Worm (Caenorhabditis elegans): ENCODE data around the gene K02E2.8.

The K02E2.8 gene

DNA sequence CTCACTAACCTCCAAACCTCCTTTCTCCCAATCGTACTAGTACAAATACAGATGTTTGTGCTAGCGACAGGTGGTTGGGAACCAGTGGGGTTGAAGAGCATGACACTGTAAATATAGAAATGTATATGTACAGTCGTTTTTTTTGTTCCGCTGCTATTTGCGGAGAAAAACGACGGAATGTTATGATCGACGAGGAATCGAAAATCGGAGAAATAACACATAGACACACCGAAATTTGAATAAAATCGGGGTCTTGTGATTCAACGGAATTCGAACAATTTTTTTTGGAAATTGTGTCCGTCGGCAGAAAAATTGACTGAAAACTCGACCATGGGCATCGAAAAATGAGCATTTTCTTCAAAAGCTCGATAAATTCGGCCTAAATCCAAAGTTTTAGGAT lies 44.9 kb upstream of the K02E2.8 start, which contains the start of gene F53H2.3:
Gene F53H2.3 (minus strand): TSS at position 101 of the 400 bp plus-strand sequence.
- TF ChIP-seq lin-39 (tag; optimal IDR thresholded peaks at IDR 0.05) (no peak), unc-62 (GFP tag; optimal IDR thresholded peaks at IDR 0.05) (no peak), daf-12 (tag; optimal IDR thresholded peaks at IDR 0.05) (no peak), pha-4 (tag; optimal IDR thresholded peaks at IDR 0.05) (peak; percentile 35), fkh-2 (tag; optimal IDR thresholded peaks at IDR 0.05) (no peak), nhr-43 (tag; optimal IDR thresholded peaks at IDR 0.05; ENCODE audit: poor library complexity, severe bottlenecking) (no peak), nhr-11 (tag; optimal IDR thresholded peaks at IDR 0.05) (no peak)

DNA sequence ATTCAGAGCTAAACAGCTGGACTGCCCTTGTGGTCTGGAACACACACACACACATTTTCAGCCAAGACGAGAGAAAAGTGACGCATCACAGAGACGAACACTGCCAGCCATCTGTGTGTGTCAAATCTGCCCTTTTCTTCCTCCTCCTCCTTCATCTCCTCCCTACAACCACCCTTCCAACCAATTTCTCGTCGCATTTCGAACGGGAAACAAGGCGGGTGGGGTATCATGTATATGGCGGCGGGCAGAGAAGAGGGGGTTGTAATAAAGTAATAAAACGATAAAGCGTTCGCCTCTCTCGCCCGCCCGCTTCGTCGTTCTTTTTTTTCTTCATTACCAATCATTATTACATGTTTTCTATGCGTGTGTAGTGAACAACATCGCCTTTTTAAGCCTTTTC lies 43.5 kb upstream of the K02E2.8 start:
- TF ChIP-seq elt-2 (tag; optimal IDR thresholded peaks at IDR 0.05) (peak; percentile 12), eor-1 (tag; optimal IDR thresholded peaks at IDR 0.05) (no peak)

DNA sequence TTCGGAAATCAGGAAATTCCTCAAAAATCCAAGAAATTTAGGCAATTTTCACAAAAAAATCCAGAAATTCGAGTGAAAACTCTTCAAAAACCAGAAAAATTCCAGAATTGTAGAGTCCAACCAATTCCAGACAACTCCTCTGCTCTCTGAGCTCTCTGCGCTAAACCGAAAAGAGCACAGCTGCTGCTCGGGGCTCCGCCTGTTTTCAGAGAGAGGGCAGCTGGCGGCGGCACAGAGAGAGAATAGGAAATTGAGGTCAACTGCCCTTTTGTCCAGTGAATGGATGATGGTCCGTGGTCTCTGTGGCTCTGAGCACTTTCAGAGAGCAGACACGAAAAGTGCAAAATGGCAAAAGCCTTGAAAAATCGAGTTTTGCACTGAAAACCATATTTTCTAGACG lies 42.3 kb upstream of the K02E2.8 start:
- TF ChIP-seq nhr-11 (tag; optimal IDR thresholded peaks at IDR 0.05) = no peak
- TF ChIP-seq nhr-43 (tag; optimal IDR thresholded peaks at IDR 0.05; ENCODE audit: poor library complexity, severe bottlenecking) = no peak
- no peak for TF ChIP-seq nhr-67 (tag; optimal IDR thresholded peaks at IDR 0.05)
- no peak for TF ChIP-seq egl-27 (tag; optimal IDR thresholded peaks at IDR 0.05)
- no peak for TF ChIP-seq ceh-9 (tag; optimal IDR thresholded peaks at IDR 0.05)

DNA sequence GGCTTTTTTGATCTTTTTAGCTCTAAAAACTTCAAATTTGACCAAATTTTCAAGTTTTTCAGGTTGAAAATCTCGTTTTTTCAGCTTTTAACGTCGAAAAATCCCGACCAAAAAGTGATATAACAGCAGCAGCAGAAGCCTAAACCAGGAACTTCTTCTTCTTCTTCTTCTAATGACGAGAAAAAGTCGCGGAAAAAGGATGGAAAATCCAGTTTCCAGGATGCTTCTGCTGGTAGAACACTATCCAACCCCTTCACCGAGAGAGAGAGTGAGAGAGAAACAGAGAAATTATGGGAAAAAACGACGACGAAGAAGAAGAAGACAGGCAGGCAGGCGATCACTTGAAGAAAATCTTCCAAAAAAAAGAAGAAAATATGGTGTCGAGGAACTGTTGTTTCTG lies 40.1 kb upstream of the K02E2.8 start:
- no peak for TF ChIP-seq lsy-12 (tag; optimal IDR thresholded peaks at IDR 0.05)
- TF ChIP-seq skn-1 (tag; optimal IDR thresholded peaks at IDR 0.05) = no peak
- TF ChIP-seq ZK546.5 (tag; optimal IDR thresholded peaks at IDR 0.05) = no peak
- no peak for TF ChIP-seq lin-15B (tag; optimal IDR thresholded peaks at IDR 0.05)
- no peak for TF ChIP-seq nhr-28 (tag; optimal IDR thresholded peaks at IDR 0.05)
- no peak for TF ChIP-seq lin-39 (tag; optimal IDR thresholded peaks at IDR 0.05)
- TF ChIP-seq fkh-2 (tag; optimal IDR thresholded peaks at IDR 0.05) = no peak
- no peak for TF ChIP-seq nfya-1 (tag; optimal IDR thresholded peaks at IDR 0.05; ENCODE audit: insufficient read depth)
- TF ChIP-seq nhr-25 (tag; optimal IDR thresholded peaks at IDR 0.05) = no peak
- no peak for TF ChIP-seq ceh-82 (tag; optimal IDR thresholded peaks at IDR 0.05)
- TF ChIP-seq nhr-23 (tag; optimal IDR thresholded peaks at IDR 0.05) = no peak
- TF ChIP-seq pha-4 (tag; optimal IDR thresholded peaks at IDR 0.05) = no peak
- no peak for TF ChIP-seq eor-1 (tag; optimal IDR thresholded peaks at IDR 0.05)
- TF ChIP-seq elt-2 (tag; optimal IDR thresholded peaks at IDR 0.05) = no peak
- no peak for TF ChIP-seq nhr-12 (tag; optimal IDR thresholded peaks at IDR 0.05)
- no peak for TF ChIP-seq snpc-4 (tag; optimal IDR thresholded peaks at IDR 0.05)
- TF ChIP-seq fkh-10 (GFP tag; optimal IDR thresholded peaks at IDR 0.05) = no peak
- no peak for TF ChIP-seq ztf-4 (tag; optimal IDR thresholded peaks at IDR 0.05)
- no peak for TF ChIP-seq jun-1 (tag; optimal IDR thresholded peaks at IDR 0.05)
- no peak for TF ChIP-seq elt-1 (tag; optimal IDR thresholded peaks at IDR 0.05)

DNA sequence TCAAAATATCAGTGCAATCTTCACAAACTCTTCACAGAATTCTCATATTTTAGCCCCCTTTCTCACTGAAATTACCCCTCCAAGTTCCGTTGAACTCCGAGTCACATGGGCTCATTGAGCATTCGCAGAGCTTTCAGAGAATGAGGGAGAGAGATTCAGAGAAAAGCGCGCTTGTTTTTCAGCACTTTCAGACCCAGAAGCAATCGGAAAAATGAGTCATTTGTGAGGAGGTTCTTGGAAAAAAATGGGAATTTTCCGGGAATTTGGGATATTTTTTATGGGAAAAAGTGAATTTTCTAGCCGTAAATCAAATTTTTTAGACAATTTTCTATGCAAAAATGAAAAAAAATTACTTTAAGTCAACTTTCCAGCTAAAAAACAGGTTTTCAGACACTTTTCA lies 36.1 kb upstream of the K02E2.8 start:
- no peak for TF ChIP-seq mdl-1 (tag; optimal IDR thresholded peaks at IDR 0.05)
- no peak for TF ChIP-seq nhr-43 (tag; optimal IDR thresholded peaks at IDR 0.05; ENCODE audit: poor library complexity, severe bottlenecking)
- TF ChIP-seq ceh-82 (tag; optimal IDR thresholded peaks at IDR 0.05) = no peak
- no peak for TF ChIP-seq nhr-76 (tag; optimal IDR thresholded peaks at IDR 0.05)
- TF ChIP-seq nfya-1 (tag; optimal IDR thresholded peaks at IDR 0.05; ENCODE audit: insufficient read depth) = peak; percentile 19
- TF ChIP-seq ztf-11 (tag; optimal IDR thresholded peaks at IDR 0.05) = no peak
- no peak for TF ChIP-seq lin-39 (tag; optimal IDR thresholded peaks at IDR 0.05)
- TF ChIP-seq nhr-23 (tag; optimal IDR thresholded peaks at IDR 0.05) = no peak
- no peak for TF ChIP-seq unc-62 (GFP tag; optimal IDR thresholded peaks at IDR 0.05)
- TF ChIP-seq pha-4 (tag; optimal IDR thresholded peaks at IDR 0.05) = no peak
- no peak for TF ChIP-seq mml-1 (tag; optimal IDR thresholded peaks at IDR 0.05)
- peak; percentile 49 for TF ChIP-seq nhr-11 (tag; optimal IDR thresholded peaks at IDR 0.05)
- no peak for TF ChIP-seq nhr-25 (tag; optimal IDR thresholded peaks at IDR 0.05)
- TF ChIP-seq fkh-10 (GFP tag; optimal IDR thresholded peaks at IDR 0.05) = no peak
- no peak for TF ChIP-seq nhr-67 (tag; optimal IDR thresholded peaks at IDR 0.05)
- no peak for TF ChIP-seq pqm-1 (tag; optimal IDR thresholded peaks at IDR 0.05)

DNA sequence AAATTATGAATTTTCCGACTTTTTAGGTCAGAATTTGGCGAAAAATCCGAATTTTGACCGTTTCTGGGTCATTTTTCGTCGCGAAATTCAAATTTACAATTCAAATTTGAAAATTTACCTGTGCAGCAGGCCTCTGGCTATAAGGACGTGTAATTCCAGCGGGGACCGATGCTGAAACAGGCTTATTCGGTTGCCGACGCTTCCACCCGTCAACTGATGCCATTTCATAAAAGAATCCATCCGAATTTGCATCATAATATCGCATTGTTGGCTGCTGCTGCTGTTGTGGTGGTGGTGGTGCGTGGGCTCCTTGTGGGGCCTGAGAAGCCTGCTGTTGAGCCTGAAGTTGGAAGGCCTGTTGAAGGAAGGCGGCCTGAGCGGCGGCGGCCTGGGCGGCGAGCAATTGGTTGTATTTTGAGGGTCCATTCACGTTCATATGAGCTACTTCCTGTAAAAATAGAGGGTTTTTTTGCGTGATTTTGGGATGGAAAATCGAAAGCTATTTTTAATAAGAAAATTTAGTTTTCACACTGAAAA lies 32.9 kb upstream of the K02E2.8 start:
- TF ChIP-seq sea-2 (GFP tag; optimal IDR thresholded peaks at IDR 0.05) (no peak), mdl-1 (tag; optimal IDR thresholded peaks at IDR 0.05) (no peak), fkh-2 (tag; optimal IDR thresholded peaks at IDR 0.05) (no peak), ztf-4 (tag; optimal IDR thresholded peaks at IDR 0.05) (no peak), nhr-67 (tag; optimal IDR thresholded peaks at IDR 0.05) (no peak), mml-1 (tag; optimal IDR thresholded peaks at IDR 0.05) (no peak), nhr-76 (tag; optimal IDR thresholded peaks at IDR 0.05) (no peak), skn-1 (tag; optimal IDR thresholded peaks at IDR 0.05) (no peak), elt-1 (tag; optimal IDR thresholded peaks at IDR 0.05) (no peak), eor-1 (tag; optimal IDR thresholded peaks at IDR 0.05) (no peak), hmg-11 (tag; optimal IDR thresholded peaks at IDR 0.05) (no peak), pqm-1 (tag; optimal IDR thresholded peaks at IDR 0.05) (no peak), snpc-4 (tag; optimal IDR thresholded peaks at IDR 0.05) (no peak)
